4 fruit fly cellular contexts compared by ENCODE assay signal in the genomic region with DNA sequence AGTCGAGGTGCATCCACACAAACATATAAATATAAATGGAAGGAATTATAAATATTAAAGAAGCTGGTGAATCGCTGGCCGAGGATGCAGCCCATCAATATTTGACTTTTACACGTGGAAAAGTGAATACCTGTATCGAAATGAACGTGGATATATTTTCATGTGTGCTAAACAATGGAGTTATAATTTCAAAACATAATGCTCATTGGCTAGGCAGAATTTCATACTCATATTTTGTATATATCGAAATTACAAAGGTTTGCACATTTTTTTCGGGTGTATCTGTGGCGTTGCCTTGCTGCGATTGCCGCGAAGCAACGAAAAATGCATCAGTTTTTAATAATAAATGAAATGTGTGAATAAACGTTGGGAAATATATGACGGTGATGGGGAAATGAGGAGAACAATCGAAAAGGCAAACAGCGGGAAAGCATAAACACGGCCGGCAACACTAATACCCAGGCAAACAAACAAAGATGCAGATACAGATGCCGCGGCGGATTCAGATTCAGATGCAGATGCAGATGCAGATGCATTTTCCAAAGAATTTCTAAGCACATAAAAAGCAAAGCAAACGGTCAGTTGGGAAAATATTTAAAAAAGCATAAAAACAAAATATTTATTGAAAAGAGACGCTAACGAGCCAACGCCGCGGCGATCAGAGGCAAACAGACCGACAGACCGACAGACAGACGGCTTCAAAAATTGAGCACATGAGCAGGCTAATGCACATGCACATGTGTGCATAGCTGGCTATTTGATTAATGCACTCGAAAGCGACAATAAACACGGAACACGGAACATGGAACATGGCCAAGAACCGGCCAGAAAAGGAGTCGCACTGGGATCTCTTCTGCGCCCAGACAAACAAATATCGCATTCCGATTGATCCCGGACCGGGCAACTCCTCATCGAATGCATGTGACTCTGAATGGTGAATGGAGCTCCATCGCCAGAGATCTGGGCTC.
TF ChIP-seq lines count a peak whose summit lies in the region.

No protein-coding gene starts in this region.

- no peak for TF ChIP-seq CTCF in whole organism, embryonic (GFP tag; optimal IDR thresholded peaks at IDR 0.05; lab: Kevin White, UChicago)

TF ChIP-seq in whole organism, embryonic, 481 proteins besides CTCF, POLR2A, EP300 and RAD21 (continues in another document):
- TF ChIP-seq vfl (GFP tag; optimal IDR thresholded peaks at IDR 0.05; lab: Kevin White, UChicago), result no peak
- no peak for TF ChIP-seq maf-S (GFP tag; optimal IDR thresholded peaks at IDR 0.05; lab: Kevin White, UChicago)
- peak; percentile 17; the same call in 2 of the 4 replicates for TF ChIP-seq Gug (GFP tag; IDR thresholded peaks at IDR 0.05; lab: Robert Waterston, UW)
- no peak for TF ChIP-seq CG17568 (GFP tag; optimal IDR thresholded peaks at IDR 0.05; lab: Kevin White, UChicago)
- peak; percentile 36; the same call in 1 of the 2 replicates for TF ChIP-seq Rx (GFP tag; IDR thresholded peaks at IDR 0.05; lab: Robert Waterston, UW)
- TF ChIP-seq CG2712 (tag; optimal IDR thresholded peaks at IDR 0.05; lab: Kevin White, UChicago), result peak; percentile 88
- no peak for TF ChIP-seq gsb-n (tag; optimal IDR thresholded peaks at IDR 0.05; lab: Kevin White, UChicago)
- TF ChIP-seq ttk (GFP tag; IDR thresholded peaks at IDR 0.05; lab: Robert Waterston, UW), result 0 out of 2 replicates have a peak, but pooled peaks have one; percentile 18
- TF ChIP-seq Kr (GFP tag; optimal IDR thresholded peaks at IDR 0.05; lab: Kevin White, UChicago), result no peak
- no peak for TF ChIP-seq ERR (GFP tag; optimal IDR thresholded peaks at IDR 0.05; lab: Kevin White, UChicago)
- TF ChIP-seq CG3838 (GFP tag; optimal IDR thresholded peaks at IDR 0.05; lab: Kevin White, UChicago), result no peak
- TF ChIP-seq CG31441 (GFP tag; IDR thresholded peaks at IDR 0.05; lab: Robert Waterston, UW), result peak; percentile 74
- TF ChIP-seq CG14667 (GFP tag; IDR thresholded peaks at IDR 0.05; lab: Robert Waterston, UW), result peak; percentile 21; the same call in 1 of the 2 replicates
- TF ChIP-seq emc (GFP tag; optimal IDR thresholded peaks at IDR 0.05; lab: Kevin White, UChicago), result no peak
- peak; percentile 20 for TF ChIP-seq CG16863 (GFP tag; optimal IDR thresholded peaks at IDR 0.05; lab: Kevin White, UChicago)
- TF ChIP-seq pnt (GFP tag; optimal IDR thresholded peaks at IDR 0.05; lab: Kevin White, UChicago), result peak; percentile 17
- TF ChIP-seq fd96Cb (tag; optimal IDR thresholded peaks at IDR 0.05; lab: Kevin White, UChicago), result peak; percentile 76
- TF ChIP-seq CG17802 (tag; optimal IDR thresholded peaks at IDR 0.05; lab: Kevin White, UChicago), result peak; percentile 67
- no peak for TF ChIP-seq bigmax (GFP tag; optimal IDR thresholded peaks at IDR 0.05; lab: Kevin White, UChicago)

TF ChIP-seq in whole organism, prepupa, 60 proteins besides CTCF, POLR2A, EP300 and RAD21 (continues in another document):
- TF ChIP-seq CG31627 (GFP tag; optimal IDR thresholded peaks at IDR 0.05; lab: Kevin White, UChicago), result peak; percentile 82
- peak; percentile 47; the same call in 1 of the 3 replicates for TF ChIP-seq eg (GFP tag; IDR thresholded peaks at IDR 0.05; lab: Robert Waterston, UW)
- TF ChIP-seq esn (GFP tag; optimal IDR thresholded peaks at IDR 0.05; lab: Kevin White, UChicago), result peak; percentile 87
- TF ChIP-seq Hr39 (GFP tag; optimal IDR thresholded peaks at IDR 0.05; lab: Kevin White, UChicago), result peak; percentile 88
- TF ChIP-seq cyc (GFP tag; optimal IDR thresholded peaks at IDR 0.05; lab: Kevin White, UChicago), result peak; percentile 86
- peak; percentile 90 for TF ChIP-seq topi (GFP tag; optimal IDR thresholded peaks at IDR 0.05; lab: Kevin White, UChicago)
- TF ChIP-seq CG6792 (GFP tag; optimal IDR thresholded peaks at IDR 0.05; lab: Kevin White, UChicago), result peak; percentile 52
- no peak for TF ChIP-seq Lpt (GFP tag; optimal IDR thresholded peaks at IDR 0.05; lab: Kevin White, UChicago)
- TF ChIP-seq CG3032 (tag; optimal IDR thresholded peaks at IDR 0.05; lab: Kevin White, UChicago), result peak; percentile 71
- peak; percentile 76 for TF ChIP-seq CG3919 (GFP tag; optimal IDR thresholded peaks at IDR 0.05; lab: Kevin White, UChicago)
- TF ChIP-seq CG34406 (GFP tag; optimal IDR thresholded peaks at IDR 0.05; lab: Kevin White, UChicago), result peak; percentile 65
- peak; percentile 79 for TF ChIP-seq CG6163 (GFP tag; IDR thresholded peaks at IDR 0.05; lab: Robert Waterston, UW)
- TF ChIP-seq lz (GFP tag; optimal IDR thresholded peaks at IDR 0.05; lab: Kevin White, UChicago), result peak; percentile 75
- TF ChIP-seq CG8119 (GFP tag; IDR thresholded peaks at IDR 0.05; lab: Robert Waterston, UW), result 0 out of 3 replicates have a peak, but pooled peaks have one; percentile 17
- TF ChIP-seq Smox (GFP tag; optimal IDR thresholded peaks at IDR 0.05; lab: Kevin White, UChicago), result peak; percentile 77
- TF ChIP-seq Met (GFP tag; optimal IDR thresholded peaks at IDR 0.05; lab: Kevin White, UChicago), result peak; percentile 85
- peak; percentile 73 for TF ChIP-seq Ets21C (GFP tag; optimal IDR thresholded peaks at IDR 0.05; lab: Kevin White, UChicago)
- TF ChIP-seq dsx (GFP tag; optimal IDR thresholded peaks at IDR 0.05; lab: Kevin White, UChicago; ENCODE audit: poor library complexity, severe bottlenecking), result peak; percentile 55
- TF ChIP-seq CG16779 (tag; optimal IDR thresholded peaks at IDR 0.05; lab: Kevin White, UChicago), result no peak
- peak; percentile 94 for TF ChIP-seq Eip78C (GFP tag; lab: Kevin White, UChicago)

TF ChIP-seq in whole organism, pupa, 21 proteins besides CTCF, POLR2A, EP300 and RAD21:
- TF ChIP-seq D1 (tag; optimal IDR thresholded peaks at IDR 0.05; lab: Kevin White, UChicago), result no peak
- TF ChIP-seq CG9948 (tag; optimal IDR thresholded peaks at IDR 0.05; lab: Kevin White, UChicago), result peak; percentile 69
- TF ChIP-seq rn (GFP tag; IDR thresholded peaks at IDR 0.05; lab: Robert Waterston, UW), result no peak
- peak; percentile 69 for TF ChIP-seq Pif1B (GFP tag; optimal IDR thresholded peaks at IDR 0.05; lab: Kevin White, UChicago)
- no peak for TF ChIP-seq Ets98B (GFP tag; IDR thresholded peaks at IDR 0.05; lab: Robert Waterston, UW)
- TF ChIP-seq CG32121 (GFP tag; IDR thresholded peaks at IDR 0.05; lab: Robert Waterston, UW), result no peak
- TF ChIP-seq CG8159 (tag; optimal IDR thresholded peaks at IDR 0.05; lab: Kevin White, UChicago), result peak; percentile 74
- TF ChIP-seq CG13204 (GFP tag; optimal IDR thresholded peaks at IDR 0.05; lab: Kevin White, UChicago), result no peak
- peak; percentile 42 for TF ChIP-seq CG34367 (tag; optimal IDR thresholded peaks at IDR 0.05; lab: Kevin White, UChicago)
- TF ChIP-seq CG8301 (tag; optimal IDR thresholded peaks at IDR 0.05; lab: Kevin White, UChicago), result peak; percentile 36
- TF ChIP-seq CG10348 (GFP tag; IDR thresholded peaks at IDR 0.05; lab: Robert Waterston, UW), result no peak
- peak; percentile 58 for TF ChIP-seq CG14655 (GFP tag; optimal IDR thresholded peaks at IDR 0.05; lab: Kevin White, UChicago)
- 0 out of 3 replicates have a peak, but pooled peaks have one; percentile 35 for TF ChIP-seq fd96Ca (GFP tag; IDR thresholded peaks at IDR 0.05; lab: Robert Waterston, UW)
- peak; percentile 60 for TF ChIP-seq CG17806 (tag; optimal IDR thresholded peaks at IDR 0.05; lab: Kevin White, UChicago)
- TF ChIP-seq EcR (GFP tag; optimal IDR thresholded peaks at IDR 0.05; lab: Kevin White, UChicago), result no peak
- 0 out of 3 replicates have a peak, but pooled peaks have one; percentile 56 for TF ChIP-seq CG4496 (GFP tag; IDR thresholded peaks at IDR 0.05; lab: Robert Waterston, UW)
- peak; percentile 64 for TF ChIP-seq CG15710 (tag; optimal IDR thresholded peaks at IDR 0.05; lab: Kevin White, UChicago)
- peak; percentile 37 for TF ChIP-seq gl (tag; optimal IDR thresholded peaks at IDR 0.05; lab: Kevin White, UChicago)
- peak; percentile 87 for TF ChIP-seq Snoo (tag; optimal IDR thresholded peaks at IDR 0.05; lab: Kevin White, UChicago)
- no peak for TF ChIP-seq CG12605 (GFP tag; IDR thresholded peaks at IDR 0.05; lab: Robert Waterston, UW)
- peak; percentile 70 for TF ChIP-seq Pif1A (GFP tag; optimal IDR thresholded peaks at IDR 0.05; lab: Kevin White, UChicago)

TF ChIP-seq in whole organism, wandering third instar larva, 38 proteins besides CTCF, POLR2A, EP300 and RAD21 (continues in another document):
- peak in 1 of 2 experiments; percentile 76 for TF ChIP-seq foxo (GFP tag; optimal IDR thresholded peaks at IDR 0.05; lab: Kevin White, UChicago)
- TF ChIP-seq psq (GFP tag; optimal IDR thresholded peaks at IDR 0.05; lab: Kevin White, UChicago), result peak; percentile 71
- TF ChIP-seq usp (GFP tag; optimal IDR thresholded peaks at IDR 0.05; lab: Kevin White, UChicago), result no peak
- TF ChIP-seq woc (GFP tag; optimal IDR thresholded peaks at IDR 0.05; lab: Kevin White, UChicago), result peak; percentile 64
- peak; percentile 61 for TF ChIP-seq dmrt93B (GFP tag; optimal IDR thresholded peaks at IDR 0.05; lab: Kevin White, UChicago)
- no peak for TF ChIP-seq Dif (GFP tag; optimal IDR thresholded peaks at IDR 0.05; lab: Kevin White, UChicago; ENCODE audit: partially characterized antibody)
- TF ChIP-seq N (GFP tag; optimal IDR thresholded peaks at IDR 0.05; lab: Kevin White, UChicago), result no peak
- peak; percentile 23 for TF ChIP-seq brk (GFP tag; optimal IDR thresholded peaks at IDR 0.05; lab: Kevin White, UChicago)
- TF ChIP-seq Hnf4 (GFP tag; optimal IDR thresholded peaks at IDR 0.05; lab: Kevin White, UChicago), result peak; percentile 65
- TF ChIP-seq rgr (GFP tag; optimal IDR thresholded peaks at IDR 0.05; lab: Kevin White, UChicago), result peak; percentile 79
- TF ChIP-seq Rel (GFP tag; optimal IDR thresholded peaks at IDR 0.05; lab: Kevin White, UChicago), result peak; percentile 6
- peak; percentile 41 for TF ChIP-seq Rel (tag; optimal IDR thresholded peaks at IDR 0.05; lab: Kevin White, UChicago)
- peak; percentile 33 for TF ChIP-seq CG9705 (GFP tag; optimal IDR thresholded peaks at IDR 0.05; lab: Kevin White, UChicago)
- TF ChIP-seq sage (GFP tag; optimal IDR thresholded peaks at IDR 0.05; lab: Kevin White, UChicago), result peak; percentile 38
- TF ChIP-seq pan (optimal IDR thresholded peaks at IDR 0.05; lab: Kevin White, UChicago), result no peak
- TF ChIP-seq Sp1 (GFP tag; optimal IDR thresholded peaks at IDR 0.05; lab: Kevin White, UChicago), result peak; percentile 82
- TF ChIP-seq sv (GFP tag; optimal IDR thresholded peaks at IDR 0.05; lab: Kevin White, UChicago), result no peak
- TF ChIP-seq jim (GFP tag; optimal IDR thresholded peaks at IDR 0.05; lab: Kevin White, UChicago), result no peak
- TF ChIP-seq CG32264 (GFP tag; optimal IDR thresholded peaks at IDR 0.05; lab: Kevin White, UChicago), result peak; percentile 64
- TF ChIP-seq Myc (optimal IDR thresholded peaks at IDR 0.05; lab: Kevin White, UChicago), result no peak
- no peak for TF ChIP-seq dsf (GFP tag; optimal IDR thresholded peaks at IDR 0.05; lab: Kevin White, UChicago; ENCODE audit: borderline replicate concordance)
- no peak for TF ChIP-seq GATAd (GFP tag; optimal IDR thresholded peaks at IDR 0.05; lab: Kevin White, UChicago)
- peak; percentile 88 for TF ChIP-seq h (GFP tag; optimal IDR thresholded peaks at IDR 0.05; lab: Kevin White, UChicago)
- peak; percentile 74 for TF ChIP-seq ey (GFP tag; optimal IDR thresholded peaks at IDR 0.05; lab: Kevin White, UChicago)
- TF ChIP-seq OdsH (GFP tag; optimal IDR thresholded peaks at IDR 0.05; lab: Kevin White, UChicago), result peak; percentile 82

Comparison
In these comparisons a context has a peak if more than half of its experiments do, and no peak if none do; other contexts are left out.
1. Of the 7 proteins assayed by ChIP-seq in both whole organism, embryonic and whole organism, prepupa: peak only in whole organism, embryonic: Gug; only in whole organism, prepupa: CG6854 and Hr39; in both: Blimp-1 and Sox102F; in neither: 2.